Worm (Caenorhabditis elegans): ENCODE measurements around the gene str-198.

str-198 gene

DNA sequence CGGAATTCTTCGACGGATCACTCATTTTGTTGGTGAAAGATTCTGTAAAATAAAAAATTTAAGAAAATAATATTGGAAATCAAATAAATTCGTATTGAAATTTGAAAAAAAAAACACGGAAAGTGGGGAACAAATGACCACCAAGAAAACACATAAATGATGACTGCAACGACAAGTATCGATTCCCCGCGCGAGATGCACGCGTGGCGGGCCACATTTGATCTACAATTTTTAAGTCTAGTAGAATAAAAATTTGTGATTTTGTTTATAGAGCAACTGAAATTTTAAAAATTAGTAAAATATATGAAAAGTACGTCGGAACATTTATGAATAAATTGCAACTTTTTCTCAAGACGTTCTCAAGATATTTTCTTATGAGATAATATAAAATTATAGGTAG lies 7.4 kb downstream of the str-198 start, which contains the start of gene F14H3.4:
F14H3.4 (minus strand) TSS at position 42 of the 400 bp plus-strand sequence.
- TF ChIP-seq ztf-29 (GFP tag; IDR thresholded peaks at IDR 0.05) (no peak), tab-1 (GFP tag; IDR thresholded peaks at IDR 0.05) (no peak), cog-1 (tag; optimal IDR thresholded peaks at IDR 0.05) (no peak), flt-1 (GFP tag; IDR thresholded peaks at IDR 0.05) (no peak), ztf-23 (GFP tag; IDR thresholded peaks at IDR 0.05) (no peak)

DNA sequence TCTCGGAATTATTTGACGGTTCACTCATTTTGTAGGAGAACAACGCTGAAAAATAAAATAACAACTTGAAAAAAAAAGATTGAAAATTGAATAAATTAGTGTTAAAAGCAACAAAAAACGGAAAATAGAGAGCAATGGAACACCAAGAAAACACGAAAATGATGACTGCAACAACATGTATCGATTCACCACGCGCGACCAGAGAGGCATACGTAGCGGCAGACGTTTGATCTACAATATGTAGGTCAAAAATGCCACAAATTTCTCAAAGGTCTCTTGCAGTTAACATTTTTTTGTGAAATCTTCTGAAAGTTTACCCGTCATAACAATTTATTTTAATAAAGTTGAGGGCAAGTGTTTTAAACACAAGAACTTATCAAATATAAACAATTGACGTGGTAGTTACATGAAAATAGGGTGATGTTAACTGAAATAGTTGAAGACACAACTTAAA lies 9.4 kb downstream of the str-198 start, which contains the start of gene F14H3.5:
F14H3.5 (minus strand) TSS at position 51 of the 454 bp plus-strand sequence.
- TF ChIP-seq ref-1 (GFP tag; conservative IDR thresholded peaks at IDR 0.05) (no peak), cog-1 (tag; optimal IDR thresholded peaks at IDR 0.05) (no peak), flt-1 (GFP tag; IDR thresholded peaks at IDR 0.05) (no peak), tab-1 (GFP tag; IDR thresholded peaks at IDR 0.05) (no peak), ztf-29 (GFP tag; IDR thresholded peaks at IDR 0.05) (no peak), ztf-23 (GFP tag; IDR thresholded peaks at IDR 0.05) (no peak), med-1 (GFP tag; optimal IDR thresholded peaks at IDR 0.05; ENCODE audit: insufficient read depth) (no peak), T22C8.4 (GFP tag; IDR thresholded peaks at IDR 0.05) (no peak), klf-2 (GFP tag; conservative IDR thresholded peaks at IDR 0.05) (no peak)

DNA sequence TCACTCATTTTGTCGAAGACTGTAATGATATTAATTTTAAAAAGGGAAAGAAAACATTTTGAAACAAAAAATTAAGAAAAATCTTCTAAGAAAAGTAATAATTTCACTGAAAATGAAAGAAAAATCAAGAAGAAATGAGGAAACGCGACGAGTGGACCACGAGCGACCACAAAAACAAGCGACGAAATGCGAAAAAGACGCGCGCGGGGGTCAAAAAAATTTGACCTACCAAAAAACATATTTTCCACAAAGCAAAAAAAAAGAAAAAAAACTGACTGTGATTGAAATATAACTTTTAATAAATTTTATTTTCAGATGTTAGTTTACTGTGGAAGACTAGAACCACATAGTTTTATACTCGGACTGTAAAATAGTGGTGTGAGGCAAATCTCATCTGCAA lies 11.3 kb downstream of the str-198 start, which contains the start of gene F14H3.6:
F14H3.6 (minus strand) TSS at position 22 of the 400 bp plus-strand sequence.
- no peak for TF ChIP-seq T22C8.4 (GFP tag; IDR thresholded peaks at IDR 0.05)
- no peak for TF ChIP-seq med-1 (GFP tag; optimal IDR thresholded peaks at IDR 0.05; ENCODE audit: insufficient read depth)
- TF ChIP-seq cog-1 (tag; optimal IDR thresholded peaks at IDR 0.05) = no peak
- TF ChIP-seq flt-1 (GFP tag; IDR thresholded peaks at IDR 0.05) = no peak
- no peak for TF ChIP-seq ztf-23 (GFP tag; IDR thresholded peaks at IDR 0.05)
- TF ChIP-seq ztf-29 (GFP tag; IDR thresholded peaks at IDR 0.05) = no peak
- TF ChIP-seq tab-1 (GFP tag; IDR thresholded peaks at IDR 0.05) = no peak
- no peak for TF ChIP-seq klf-2 (GFP tag; conservative IDR thresholded peaks at IDR 0.05)
- TF ChIP-seq ref-1 (GFP tag; conservative IDR thresholded peaks at IDR 0.05) = no peak

DNA sequence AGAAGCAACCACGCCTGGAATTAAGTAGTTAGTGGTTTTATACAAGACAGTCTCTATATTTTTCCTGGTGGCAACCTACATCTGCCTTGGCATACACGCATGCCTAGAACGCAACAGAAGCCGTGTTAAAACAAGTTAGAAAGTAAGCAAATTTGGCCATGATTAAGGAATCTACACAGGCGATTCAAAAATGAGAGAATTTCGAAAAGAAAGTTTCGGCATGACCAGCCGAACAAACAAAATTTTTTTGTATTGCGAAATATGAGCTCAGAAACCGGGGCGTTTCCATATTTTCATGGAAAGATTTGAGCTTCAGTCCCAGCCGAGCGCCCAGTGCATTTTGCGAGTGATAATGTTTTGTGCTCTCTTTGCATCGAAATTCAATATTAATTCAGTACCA lies 12.5 kb downstream of the str-198 start, which contains the start of gene F14H3.15:
F14H3.15 (minus strand) TSS at position 101 of the 400 bp plus-strand sequence.
- TF ChIP-seq tab-1 (GFP tag; IDR thresholded peaks at IDR 0.05) (no peak), ref-1 (GFP tag; conservative IDR thresholded peaks at IDR 0.05) (no peak), med-1 (GFP tag; optimal IDR thresholded peaks at IDR 0.05; ENCODE audit: insufficient read depth) (no peak), flt-1 (GFP tag; IDR thresholded peaks at IDR 0.05) (no peak), klf-2 (GFP tag; conservative IDR thresholded peaks at IDR 0.05) (no peak), ztf-23 (GFP tag; IDR thresholded peaks at IDR 0.05) (no peak), T22C8.4 (GFP tag; IDR thresholded peaks at IDR 0.05) (no peak), cog-1 (tag; optimal IDR thresholded peaks at IDR 0.05) (no peak), ztf-29 (GFP tag; IDR thresholded peaks at IDR 0.05) (no peak)

- TF ChIP-seq T22C8.4 (GFP tag; IDR thresholded peaks at IDR 0.05) = no peak
- no peak for TF ChIP-seq med-1 (GFP tag; optimal IDR thresholded peaks at IDR 0.05; ENCODE audit: insufficient read depth)
- TF ChIP-seq tab-1 (GFP tag; IDR thresholded peaks at IDR 0.05) = no peak
- no peak for TF ChIP-seq ztf-23 (GFP tag; IDR thresholded peaks at IDR 0.05)
- TF ChIP-seq ztf-29 (GFP tag; IDR thresholded peaks at IDR 0.05) = no peak
- TF ChIP-seq cog-1 (tag; optimal IDR thresholded peaks at IDR 0.05) = no peak
- TF ChIP-seq klf-2 (GFP tag; conservative IDR thresholded peaks at IDR 0.05) = no peak
- TF ChIP-seq flt-1 (GFP tag; IDR thresholded peaks at IDR 0.05) = no peak
- no peak for TF ChIP-seq ref-1 (GFP tag; conservative IDR thresholded peaks at IDR 0.05)
Measured at ce11 chrV:16061993-16062392, 14.4 kb downstream of the str-198 start, which contains the start of gene fbxa-100. Gene fbxa-100, minus strand, starts transcription at chrV:16062093.

- TF ChIP-seq flt-1 (GFP tag; IDR thresholded peaks at IDR 0.05) = no peak
- no peak for TF ChIP-seq med-1 (GFP tag; optimal IDR thresholded peaks at IDR 0.05; ENCODE audit: insufficient read depth)
- no peak for TF ChIP-seq tab-1 (GFP tag; IDR thresholded peaks at IDR 0.05)
- no peak for TF ChIP-seq ztf-23 (GFP tag; IDR thresholded peaks at IDR 0.05)
- no peak for TF ChIP-seq klf-2 (GFP tag; conservative IDR thresholded peaks at IDR 0.05)
- no peak for TF ChIP-seq cog-1 (tag; optimal IDR thresholded peaks at IDR 0.05)
- no peak for TF ChIP-seq T22C8.4 (GFP tag; IDR thresholded peaks at IDR 0.05)
- TF ChIP-seq ref-1 (GFP tag; conservative IDR thresholded peaks at IDR 0.05) = no peak
- no peak for TF ChIP-seq ztf-29 (GFP tag; IDR thresholded peaks at IDR 0.05)
Measured at ce11 chrV:16062788-16063187, 15.2 kb downstream of the str-198 start, which contains the start of gene F14H3.14. Gene F14H3.14, minus strand, starts transcription at chrV:16062888.

ce11 chrV:16068938-16069337 lies 21.3 kb downstream of the str-198 start, which contains the start of gene cyp-35D1:
Gene cyp-35D1, plus strand, starts transcription at chrV:16069238.
- TF ChIP-seq cog-1 (tag; optimal IDR thresholded peaks at IDR 0.05) (no peak), ztf-29 (GFP tag; IDR thresholded peaks at IDR 0.05) (no peak), ztf-23 (GFP tag; IDR thresholded peaks at IDR 0.05) (no peak), klf-2 (GFP tag; conservative IDR thresholded peaks at IDR 0.05) (no peak), med-1 (GFP tag; optimal IDR thresholded peaks at IDR 0.05; ENCODE audit: insufficient read depth) (no peak), tab-1 (GFP tag; IDR thresholded peaks at IDR 0.05) (no peak), flt-1 (GFP tag; IDR thresholded peaks at IDR 0.05) (no peak), T22C8.4 (GFP tag; IDR thresholded peaks at IDR 0.05) (no peak), ref-1 (GFP tag; conservative IDR thresholded peaks at IDR 0.05) (no peak)

DNA sequence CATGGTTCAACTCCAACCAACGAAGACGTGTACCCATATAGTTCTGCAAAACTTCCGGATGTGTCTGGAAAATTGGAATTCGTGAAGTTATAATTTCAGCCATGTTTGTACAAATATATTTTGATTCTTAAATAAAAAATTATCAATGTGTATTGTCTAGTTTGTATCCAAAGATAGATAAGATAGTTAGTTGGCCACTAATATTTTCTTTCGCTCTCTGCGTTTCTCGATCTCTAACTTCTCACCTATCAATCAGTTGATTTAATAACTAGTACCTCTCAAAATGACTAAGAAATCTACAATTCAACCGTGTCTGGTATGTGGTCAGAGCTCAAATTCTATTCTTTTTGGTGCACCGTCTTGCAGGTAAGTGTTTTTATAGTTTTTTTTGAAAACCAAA lies 23.6 kb downstream of the str-198 start, which contains the start of gene nhr-176:
nhr-176 (plus strand) TSS at position 159 of the 400 bp plus-strand sequence.
- no peak for TF ChIP-seq ztf-23 (GFP tag; IDR thresholded peaks at IDR 0.05)
- TF ChIP-seq T22C8.4 (GFP tag; IDR thresholded peaks at IDR 0.05) = no peak
- TF ChIP-seq ztf-29 (GFP tag; IDR thresholded peaks at IDR 0.05) = no peak
- no peak for TF ChIP-seq klf-2 (GFP tag; conservative IDR thresholded peaks at IDR 0.05)
- no peak for TF ChIP-seq flt-1 (GFP tag; IDR thresholded peaks at IDR 0.05)

- TF ChIP-seq med-1 (GFP tag; optimal IDR thresholded peaks at IDR 0.05; ENCODE audit: insufficient read depth) (no peak), cog-1 (tag; optimal IDR thresholded peaks at IDR 0.05) (no peak), flt-1 (GFP tag; IDR thresholded peaks at IDR 0.05) (no peak), klf-2 (GFP tag; conservative IDR thresholded peaks at IDR 0.05) (no peak), T22C8.4 (GFP tag; IDR thresholded peaks at IDR 0.05) (no peak), ztf-29 (GFP tag; IDR thresholded peaks at IDR 0.05) (no peak), tab-1 (GFP tag; IDR thresholded peaks at IDR 0.05) (no peak), ztf-23 (GFP tag; IDR thresholded peaks at IDR 0.05) (no peak), ref-1 (GFP tag; conservative IDR thresholded peaks at IDR 0.05) (no peak)
Measured at ce11 chrV:16073856-16074255, 26.2 kb downstream of the str-198 start, which contains the start of gene srj-10. Gene srj-10, minus strand, starts transcription at chrV:16073956.

Measured in whole organism, midembryonic.